Worm (Caenorhabditis elegans): ENCODE results near the gene cdr-7.

DNA sequence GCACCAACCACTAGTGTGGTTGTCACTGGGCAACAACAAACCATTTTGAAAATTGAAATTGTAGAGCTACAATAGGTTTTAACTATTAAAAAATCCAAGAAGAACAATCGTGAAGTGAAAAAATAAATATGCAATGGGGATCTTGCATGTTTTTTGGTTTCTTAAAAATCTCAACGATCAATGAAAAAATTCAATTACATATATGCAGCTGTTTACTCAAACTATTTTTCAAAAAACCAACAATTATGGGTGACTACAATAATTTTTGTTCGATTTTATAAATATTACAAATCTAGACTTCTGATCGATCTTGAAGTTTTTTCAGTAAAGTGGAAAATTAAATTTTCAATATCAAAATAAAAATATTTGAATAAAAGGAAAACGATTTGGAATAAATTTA, 3.4 kb downstream of the cdr-7 start, which contains the start of gene cdr-4:
- TF ChIP-seq lsy-2 (tag; optimal IDR thresholded peaks at IDR 0.05) (no peak), lin-32 (GFP tag; optimal IDR thresholded peaks at IDR 0.05) (no peak), elt-3 (tag; optimal IDR thresholded peaks at IDR 0.05) (no peak), unc-39 (tag; optimal IDR thresholded peaks at IDR 0.05) (no peak), mab-5 (tag; optimal IDR thresholded peaks at IDR 0.05) (no peak), unc-62 (GFP tag; optimal IDR thresholded peaks at IDR 0.05) (no peak)

Measured in whole organism, mixed stage, embryonic.